Worm (Caenorhabditis elegans): Measurements from ENCODE around the gene C34E11.4.

Gene C34E11.4

DNA sequence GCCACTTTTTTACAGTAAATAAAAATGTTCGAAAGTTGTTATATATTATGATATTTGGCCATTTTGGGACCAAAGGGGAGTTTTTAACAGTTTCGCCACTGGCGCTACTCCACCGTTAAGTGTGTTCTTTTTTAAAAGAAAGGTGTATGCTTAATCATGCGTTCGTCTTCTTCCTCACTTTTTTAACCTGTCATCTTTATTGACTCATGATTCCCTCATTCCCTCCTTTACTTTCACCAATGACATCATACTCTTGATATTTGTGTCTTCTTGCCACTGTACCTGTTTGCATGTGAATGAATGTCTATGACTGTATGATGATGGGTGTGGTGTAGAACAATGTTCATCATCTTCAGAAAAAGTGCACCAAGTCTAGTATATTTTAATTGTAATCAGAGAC lies 13.4 kb upstream of the C34E11.4 start:
- TF ChIP-seq hmbx-1 (tag; optimal IDR thresholded peaks at IDR 0.05) (no peak), tbx-37 (GFP tag; conservative IDR thresholded peaks at IDR 0.05) (no peak)

DNA sequence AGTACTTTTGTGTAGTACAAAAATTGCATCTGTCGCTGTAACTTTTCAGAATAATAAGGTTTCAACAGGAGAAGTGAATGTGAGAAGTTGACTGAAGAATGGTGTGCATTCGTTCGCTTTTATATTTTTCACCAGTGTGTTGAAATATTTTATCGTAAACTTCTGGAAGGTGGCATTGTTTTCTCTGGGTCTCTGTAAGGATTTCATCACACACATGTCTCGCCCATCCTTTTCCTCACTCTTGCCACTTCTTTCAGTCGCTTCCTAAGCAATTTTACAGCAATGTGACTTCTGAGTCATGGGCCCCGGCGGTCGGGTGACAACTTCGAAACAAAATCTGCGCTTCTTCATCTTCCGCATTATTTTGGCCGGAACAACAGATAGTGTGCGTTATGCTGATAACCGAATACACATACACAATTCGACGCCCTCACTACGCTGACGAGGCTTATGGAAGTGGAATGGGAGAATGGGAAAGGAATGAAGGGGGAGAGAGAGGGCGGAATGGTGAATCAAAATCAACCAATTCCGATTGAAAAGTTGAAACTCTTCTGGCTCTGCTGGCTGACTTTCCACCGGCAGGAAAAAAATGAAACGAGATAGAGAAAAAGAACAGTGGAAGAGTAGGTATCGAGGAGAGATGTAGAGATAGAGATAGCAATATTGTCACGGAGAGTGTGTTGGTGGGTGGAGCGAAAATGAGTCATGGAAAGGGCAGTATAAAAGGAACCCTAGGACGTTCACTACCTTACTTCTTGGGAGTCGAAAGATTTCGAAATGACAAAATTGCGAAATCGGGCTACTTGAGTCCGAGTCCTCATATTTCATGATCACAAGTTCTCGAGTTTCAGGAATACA lies 12.4 kb upstream of the C34E11.4 start:
- TF ChIP-seq ets-7 (tag; optimal IDR thresholded peaks at IDR 0.05) = no peak
- no peak for TF ChIP-seq ama-1 (optimal IDR thresholded peaks at IDR 0.05)
- no peak for TF ChIP-seq flt-1 (GFP tag; IDR thresholded peaks at IDR 0.05)
- TF ChIP-seq F13C5.2 (tag; optimal IDR thresholded peaks at IDR 0.05) = no peak
- no peak for TF ChIP-seq scrt-1 (GFP tag; IDR thresholded peaks at IDR 0.05)
- no peak for TF ChIP-seq ceh-36 (tag; optimal IDR thresholded peaks at IDR 0.05)
- TF ChIP-seq hmg-4 (GFP tag; optimal IDR thresholded peaks at IDR 0.05) = no peak
- no peak for TF ChIP-seq tbx-37 (GFP tag; conservative IDR thresholded peaks at IDR 0.05)
- TF ChIP-seq hnd-1 (tag; optimal IDR thresholded peaks at IDR 0.05) = no peak
- no peak for TF ChIP-seq tra-4 (tag; optimal IDR thresholded peaks at IDR 0.05)
- TF ChIP-seq aly-1 (tag; optimal IDR thresholded peaks at IDR 0.05) = no peak
- TF ChIP-seq sea-1 (GFP tag; conservative IDR thresholded peaks at IDR 0.05) = no peak
- no peak for TF ChIP-seq ceh-13 (GFP tag; optimal IDR thresholded peaks at IDR 0.05)
- TF ChIP-seq B0310.2 (tag; optimal IDR thresholded peaks at IDR 0.05) = no peak
- TF ChIP-seq pes-1 (GFP tag; IDR thresholded peaks at IDR 0.05) = no peak

DNA sequence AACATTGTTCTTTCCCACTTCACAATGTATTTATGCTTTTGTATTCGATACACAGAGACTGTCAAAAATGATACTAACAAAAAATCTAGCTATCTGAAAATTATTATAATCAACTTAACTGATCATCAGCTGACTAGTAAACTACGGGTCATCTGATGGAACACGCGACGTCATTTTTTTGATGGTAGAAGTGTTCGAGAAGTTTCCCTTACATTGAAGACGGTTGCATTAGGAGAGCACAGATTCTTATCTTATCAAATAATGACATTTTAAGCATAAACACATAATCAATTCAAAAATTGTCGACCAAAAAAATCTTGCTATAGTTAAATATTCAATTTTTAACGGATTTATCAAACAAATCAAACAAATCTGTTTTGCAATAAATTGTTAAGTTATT lies 11.3 kb upstream of the C34E11.4 start:
- no peak for TF ChIP-seq ama-1 (optimal IDR thresholded peaks at IDR 0.05)
- no peak for TF ChIP-seq F13C5.2 (tag; optimal IDR thresholded peaks at IDR 0.05)

DNA sequence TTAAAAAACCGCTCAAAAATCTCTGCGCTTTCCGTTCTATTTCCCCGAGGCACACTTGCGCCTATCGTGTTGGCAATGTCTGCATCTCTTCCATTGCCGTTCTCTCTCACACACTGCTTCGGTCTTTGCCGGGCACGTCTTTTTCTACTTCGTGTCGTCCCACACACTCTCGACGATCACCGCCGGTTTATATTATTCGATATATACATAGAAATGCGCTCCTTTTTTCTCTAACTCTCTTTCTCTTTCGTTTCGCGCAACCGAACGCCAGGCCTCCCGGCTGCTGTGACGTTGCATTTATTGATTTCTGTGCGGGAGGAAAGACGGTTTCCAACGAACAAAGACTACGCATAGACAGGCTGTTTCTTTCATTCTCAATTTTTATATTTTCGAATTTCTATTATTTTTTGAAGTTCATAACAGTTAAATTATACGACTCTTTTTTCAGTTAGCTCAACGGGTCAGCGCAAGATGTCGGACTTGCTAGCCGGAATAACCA lies 5.9 kb upstream of the C34E11.4 start, which contains the start of gene rsd-3:
TSS of gene rsd-3 (plus strand) at position 449 of the 499 bp plus-strand sequence.
- peak; percentile 14 for TF ChIP-seq F13C5.2 (tag; optimal IDR thresholded peaks at IDR 0.05)
- TF ChIP-seq hmg-4 (GFP tag; optimal IDR thresholded peaks at IDR 0.05) = peak; percentile 77
- 0 out of 2 replicates have a peak, but pooled peaks have one; percentile 15 for TF ChIP-seq pes-1 (GFP tag; IDR thresholded peaks at IDR 0.05)
- TF ChIP-seq flt-1 (GFP tag; IDR thresholded peaks at IDR 0.05) = peak; percentile 5; the same call in 1 of the 2 replicates
- no peak for TF ChIP-seq ets-7 (tag; optimal IDR thresholded peaks at IDR 0.05)
- TF ChIP-seq ama-1 (optimal IDR thresholded peaks at IDR 0.05) = no peak

DNA sequence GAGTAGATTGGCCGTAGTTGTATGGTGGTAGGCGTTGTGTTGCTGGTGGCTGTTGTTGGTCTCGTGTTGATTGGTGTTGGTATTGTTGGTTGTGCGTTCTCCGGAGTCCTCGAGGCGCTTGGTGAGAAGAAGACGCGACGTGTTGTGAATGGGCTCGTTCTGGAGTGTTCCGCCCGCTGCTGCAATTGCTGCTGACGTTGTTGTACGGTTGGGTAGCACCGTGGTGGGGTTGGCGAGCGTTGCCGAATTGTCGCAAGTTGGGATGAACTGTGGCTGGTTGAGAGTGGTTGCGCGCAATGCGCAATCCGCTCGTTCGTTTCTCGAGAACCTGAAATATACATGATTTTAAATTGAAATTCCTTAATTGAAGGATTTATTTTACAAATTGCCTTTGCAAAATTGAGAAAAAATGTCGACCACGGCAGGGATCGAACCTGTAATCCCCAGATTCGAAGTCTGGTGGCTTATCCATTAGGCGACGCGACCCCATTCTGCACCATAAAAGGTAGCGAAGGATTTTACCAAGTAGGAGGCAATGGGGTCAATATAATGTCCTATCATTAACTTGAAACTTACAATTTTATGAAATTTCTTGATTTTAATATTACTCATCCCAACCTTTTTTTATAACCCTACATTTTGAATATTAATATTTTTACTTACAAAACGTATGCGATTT lies 2.3 kb downstream of the C34E11.4 start:
- no peak for TF ChIP-seq flt-1 (GFP tag; IDR thresholded peaks at IDR 0.05)
- TF ChIP-seq hmg-4 (GFP tag; optimal IDR thresholded peaks at IDR 0.05) = no peak
- no peak for TF ChIP-seq F13C5.2 (tag; optimal IDR thresholded peaks at IDR 0.05)
- TF ChIP-seq tbx-11 (GFP tag; IDR thresholded peaks at IDR 0.05) = no peak
- no peak for TF ChIP-seq B0310.2 (tag; optimal IDR thresholded peaks at IDR 0.05)
- TF ChIP-seq pes-1 (GFP tag; IDR thresholded peaks at IDR 0.05) = no peak
- TF ChIP-seq sea-1 (GFP tag; conservative IDR thresholded peaks at IDR 0.05) = no peak
- TF ChIP-seq hmbx-1 (tag; optimal IDR thresholded peaks at IDR 0.05) = no peak
- no peak for TF ChIP-seq aly-1 (tag; optimal IDR thresholded peaks at IDR 0.05)
- no peak for TF ChIP-seq tra-4 (tag; optimal IDR thresholded peaks at IDR 0.05)
- TF ChIP-seq ceh-36 (tag; optimal IDR thresholded peaks at IDR 0.05) = no peak
- no peak for TF ChIP-seq ama-1 (optimal IDR thresholded peaks at IDR 0.05)
- TF ChIP-seq scrt-1 (GFP tag; IDR thresholded peaks at IDR 0.05) = no peak
- TF ChIP-seq hnd-1 (tag; optimal IDR thresholded peaks at IDR 0.05) = no peak

DNA sequence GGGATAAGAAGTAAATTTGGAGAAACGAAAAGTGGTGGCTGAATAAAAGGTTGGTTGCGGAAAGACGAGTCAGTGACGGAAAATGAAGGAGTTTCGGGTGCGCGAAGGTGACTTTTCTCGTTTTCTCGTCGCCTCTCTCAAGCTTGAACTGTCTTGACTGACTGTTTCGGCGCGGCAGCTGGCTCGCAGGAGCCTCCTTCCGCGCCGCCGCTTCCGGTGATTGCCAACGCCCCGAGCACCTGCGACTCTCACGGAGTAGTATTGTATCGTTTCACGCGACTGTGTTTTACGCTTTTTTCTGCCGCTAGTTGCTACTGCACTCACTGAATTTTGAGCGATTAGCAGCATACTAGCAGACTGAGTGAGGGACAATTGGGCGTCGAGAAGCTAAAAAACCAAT lies 10.7 kb downstream of the C34E11.4 start, which contains the start of gene C34E11.2:
TSS of gene C34E11.2 (minus strand) at position 84 of the 400 bp plus-strand sequence.
- TF ChIP-seq hmg-4 (GFP tag; optimal IDR thresholded peaks at IDR 0.05) = no peak

DNA sequence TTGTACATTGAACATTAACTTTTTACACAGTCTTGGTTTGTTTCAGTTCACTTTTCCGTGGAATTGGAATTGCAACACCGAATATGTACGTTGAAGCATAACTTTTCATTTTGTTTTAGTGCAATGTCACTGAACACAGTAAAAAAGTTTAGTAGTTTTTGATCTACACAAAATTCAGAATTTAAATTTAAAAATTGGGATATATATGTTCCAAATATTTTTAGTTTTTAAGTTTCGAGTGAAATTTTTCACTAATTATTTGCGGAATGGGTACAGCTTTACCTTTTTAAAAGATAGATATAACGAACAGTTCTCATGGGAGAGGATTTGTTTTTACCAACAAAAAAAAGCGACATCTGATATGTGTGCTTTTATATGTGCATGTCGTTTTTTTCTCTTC lies 12.8 kb downstream of the C34E11.4 start:
- TF ChIP-seq hmg-4 (GFP tag; optimal IDR thresholded peaks at IDR 0.05) (no peak), F13C5.2 (tag; optimal IDR thresholded peaks at IDR 0.05) (no peak), ets-7 (tag; optimal IDR thresholded peaks at IDR 0.05) (no peak), ama-1 (optimal IDR thresholded peaks at IDR 0.05) (no peak), tra-4 (tag; optimal IDR thresholded peaks at IDR 0.05) (no peak), scrt-1 (GFP tag; IDR thresholded peaks at IDR 0.05) (no peak), sea-1 (GFP tag; conservative IDR thresholded peaks at IDR 0.05) (no peak), tbx-11 (GFP tag; IDR thresholded peaks at IDR 0.05) (no peak), ceh-36 (tag; optimal IDR thresholded peaks at IDR 0.05) (no peak), B0310.2 (tag; optimal IDR thresholded peaks at IDR 0.05) (no peak), hnd-1 (tag; optimal IDR thresholded peaks at IDR 0.05) (no peak), flt-1 (GFP tag; IDR thresholded peaks at IDR 0.05) (no peak)

DNA sequence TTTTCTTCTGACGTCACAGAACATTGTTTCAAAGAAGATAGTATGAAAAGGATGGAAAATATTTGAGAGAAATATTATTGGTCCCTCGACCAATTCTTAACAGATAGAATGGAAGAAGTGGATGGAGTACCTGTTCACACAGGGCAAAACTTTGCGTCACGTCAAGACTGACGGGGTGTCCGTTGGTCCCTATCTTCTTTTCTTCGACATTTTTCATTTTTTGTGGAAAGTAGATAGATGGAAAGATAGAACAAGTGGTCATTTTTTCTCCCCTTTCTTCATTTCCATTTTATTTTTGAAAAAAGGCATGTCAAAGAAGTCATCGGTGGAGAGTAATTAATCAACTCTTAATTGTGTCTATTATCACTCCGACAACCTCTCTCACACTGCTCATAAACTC lies 14.7 kb downstream of the C34E11.4 start:
- TF ChIP-seq hmg-4 (GFP tag; optimal IDR thresholded peaks at IDR 0.05) (no peak), ceh-36 (tag; optimal IDR thresholded peaks at IDR 0.05) (no peak), tbx-11 (GFP tag; IDR thresholded peaks at IDR 0.05) (no peak), ama-1 (optimal IDR thresholded peaks at IDR 0.05) (no peak), ets-7 (tag; optimal IDR thresholded peaks at IDR 0.05) (no peak), aly-1 (tag; optimal IDR thresholded peaks at IDR 0.05) (no peak), tra-4 (tag; optimal IDR thresholded peaks at IDR 0.05) (no peak), scrt-1 (GFP tag; IDR thresholded peaks at IDR 0.05) (no peak), F13C5.2 (tag; optimal IDR thresholded peaks at IDR 0.05) (no peak), pes-1 (GFP tag; IDR thresholded peaks at IDR 0.05) (no peak), hmbx-1 (tag; optimal IDR thresholded peaks at IDR 0.05) (no peak), flt-1 (GFP tag; IDR thresholded peaks at IDR 0.05) (no peak), tbx-37 (GFP tag; conservative IDR thresholded peaks at IDR 0.05) (no peak)
